Worm (Caenorhabditis elegans) whole organism, L3 larva: ENCODE measurements around the gene srh-271.
A peak's percentile ranks its signal among the peaks of the same experiment; 100 is the strongest.
"Not testable (repeated sequence)": the region's sequence is repeated elsewhere in the genome, so short reads cannot be mapped to it uniquely, and the experiment has no call there.

Experiments
- R02D3.7 ChIP-seq: fragments of 150-350 bp; optimal IDR thresholded peaks from 2 replicates; lab custom pipeline; 2014; ENCODE audit warnings: missing biosample characterization, missing genetic modification characterization
- ZK546.5 ChIP-seq: sonication (generic microtip); optimal IDR thresholded peaks from 2 replicates; lab custom pipeline; 2017; ENCODE audit warnings: missing biosample characterization, missing genetic modification characterization
- aly-2 ChIP-seq: fragments of 150-350 bp; optimal IDR thresholded peaks from 2 replicates; lab custom pipeline; 2014; ENCODE audit warnings: missing biosample characterization, missing genetic modification characterization
- ceh-28 ChIP-seq: fragments of 150-350 bp; optimal IDR thresholded peaks from 2 replicates; lab custom pipeline; 2014; ENCODE audit warnings: missing biosample characterization, missing genetic modification reagents, missing genetic modification characterization
- ceh-82 ChIP-seq: fragments of 150-350 bp; optimal IDR thresholded peaks from 2 replicates; lab custom pipeline; 2014; ENCODE audit warnings: missing biosample characterization, missing genetic modification characterization
- ceh-9 ChIP-seq: sonication (generic microtip); optimal IDR thresholded peaks from 2 replicates; lab custom pipeline; 2018; ENCODE audit warnings: missing biosample characterization, missing genetic modification characterization
- egl-5 ChIP-seq: fragments of 150-350 bp; optimal IDR thresholded peaks from 2 replicates; lab custom pipeline; 2017; ENCODE audit warnings: missing biosample characterization, missing genetic modification reagents, missing genetic modification characterization, inconsistent platforms
- elt-1 ChIP-seq: fragments of 150-350 bp; optimal IDR thresholded peaks from 2 replicates; lab custom pipeline; 2014; ENCODE audit warnings: missing biosample characterization, missing genetic modification characterization
- elt-2 ChIP-seq: sonication (generic microtip); optimal IDR thresholded peaks from 2 replicates; lab custom pipeline; 2016; ENCODE audit warnings: missing genetic modification reagents, mild to moderate bottlenecking, missing genetic modification characterization, missing compliant biosample characterization
- elt-3 ChIP-seq, 3 experiments: fragments of 150-350 bp in 1 of 3; sonication (generic microtip) in 2 of 3; optimal IDR thresholded peaks; 2 replicates in 2 of 3; 4 replicates in 1 of 3; lab custom pipeline; 2014 to 2017; ENCODE audit warnings: missing biosample characterization in 3 of 3, missing genetic modification characterization in 3 of 3
- eor-1 ChIP-seq, 2 experiments: fragments of 150-350 bp; optimal IDR thresholded peaks; 2 replicates each; lab custom pipeline; 2014 to 2018; ENCODE audit warnings: missing biosample characterization in 2 of 2, missing genetic modification characterization in 2 of 2
- fkh-10 ChIP-seq: sonication (generic microtip); optimal IDR thresholded peaks from 2 replicates; lab custom pipeline; 2017; ENCODE audit warnings: missing biosample characterization, missing genetic modification reagents, missing genetic modification characterization
- fos-1 ChIP-seq: fragments of 150-350 bp; optimal IDR thresholded peaks from 2 replicates; lab custom pipeline; 2014; ENCODE audit warnings: missing biosample characterization, missing genetic modification characterization
- hmg-11 ChIP-seq: sonication (generic microtip); optimal IDR thresholded peaks from 2 replicates; lab custom pipeline; 2016; ENCODE audit warnings: missing genetic modification characterization, missing compliant biosample characterization
- jun-1 ChIP-seq: fragments of 150-350 bp; optimal IDR thresholded peaks from 2 replicates; lab custom pipeline; 2014; ENCODE audit warnings: missing biosample characterization, missing genetic modification reagents, missing genetic modification characterization
- lin-15B ChIP-seq: fragments of 150-350 bp; optimal IDR thresholded peaks from 2 replicates; lab custom pipeline; 2014; ENCODE audit warnings: missing biosample characterization, missing genetic modification characterization
- lin-39 ChIP-seq: fragments of 150-350 bp; optimal IDR thresholded peaks from 2 replicates; lab custom pipeline; 2018; ENCODE audit warnings: missing biosample characterization, missing genetic modification reagents, missing genetic modification characterization
- lsy-12 ChIP-seq: sonication (generic microtip); optimal IDR thresholded peaks from 2 replicates; lab custom pipeline; 2016; ENCODE audit warnings: mild to moderate bottlenecking, missing genetic modification characterization, missing compliant biosample characterization
- mdl-1 ChIP-seq: fragments of 150-350 bp; optimal IDR thresholded peaks from 2 replicates; lab custom pipeline; 2014; ENCODE audit warnings: missing biosample characterization, missing genetic modification characterization
- mml-1 ChIP-seq: fragments of 150-350 bp; sonication (generic microtip); optimal IDR thresholded peaks from 3 replicates; lab custom pipeline; 2014; ENCODE audit warnings: missing biosample characterization, missing genetic modification characterization
- nfya-1 ChIP-seq: sonication (generic microtip); optimal IDR thresholded peaks from 2 replicates; lab custom pipeline; 2017; ENCODE audit warnings: missing genetic modification characterization, mild to moderate bottlenecking, missing compliant biosample characterization, antibody characterized with exemption, moderate library complexity; ENCODE audit not compliant: insufficient read depth
- nhr-11 ChIP-seq: fragments of 150-350 bp; optimal IDR thresholded peaks from 2 replicates; lab custom pipeline; 2014; ENCODE audit warnings: missing biosample characterization, missing genetic modification characterization
- nhr-12 ChIP-seq: fragments of 150-350 bp; optimal IDR thresholded peaks from 2 replicates; lab custom pipeline; 2014; ENCODE audit warnings: missing biosample characterization, missing genetic modification characterization
- nhr-23 ChIP-seq: fragments of 150-350 bp; optimal IDR thresholded peaks from 2 replicates; lab custom pipeline; 2014; ENCODE audit warnings: missing biosample characterization, missing genetic modification reagents, missing genetic modification characterization
- nhr-237 ChIP-seq: fragments of 150-350 bp; optimal IDR thresholded peaks from 2 replicates; lab custom pipeline; 2014; ENCODE audit warnings: missing biosample characterization, missing genetic modification characterization
- nhr-25 ChIP-seq: sonication (generic microtip); optimal IDR thresholded peaks from 2 replicates; lab custom pipeline; 2017; ENCODE audit warnings: missing biosample characterization, missing genetic modification characterization
- nhr-43 ChIP-seq: sonication (generic microtip); optimal IDR thresholded peaks from 2 replicates; lab custom pipeline; 2016; ENCODE audit warnings: mild to moderate bottlenecking, missing genetic modification characterization, missing compliant biosample characterization; ENCODE audit not compliant: poor library complexity, severe bottlenecking
- nhr-67 ChIP-seq: fragments of 150-350 bp; optimal IDR thresholded peaks from 2 replicates; lab custom pipeline; 2014; ENCODE audit warnings: missing biosample characterization, missing genetic modification characterization
- nhr-77 ChIP-seq: fragments of 150-350 bp; optimal IDR thresholded peaks from 2 replicates; lab custom pipeline; 2014; ENCODE audit warnings: missing biosample characterization, missing genetic modification characterization
- pha-4 ChIP-seq: fragments of 150-350 bp; optimal IDR thresholded peaks from 2 replicates; lab custom pipeline; 2014; ENCODE audit warnings: missing biosample characterization, missing genetic modification reagents, missing genetic modification characterization
- pqm-1 ChIP-seq: fragments of 150-350 bp; optimal IDR thresholded peaks from 2 replicates; lab custom pipeline; 2017; ENCODE audit warnings: missing biosample characterization, missing genetic modification characterization, inconsistent platforms
- sea-2 ChIP-seq: fragments of 150-350 bp; sonication (generic microtip); optimal IDR thresholded peaks from 4 replicates; lab custom pipeline; 2014; ENCODE audit warnings: missing biosample characterization, missing genetic modification reagents, missing genetic modification characterization
- skn-1 ChIP-seq: fragments of 150-350 bp; optimal IDR thresholded peaks from 2 replicates; lab custom pipeline; 2014; ENCODE audit warnings: missing biosample characterization, missing genetic modification characterization
- snpc-4 ChIP-seq: fragments of 150-350 bp; optimal IDR thresholded peaks from 2 replicates; lab custom pipeline; 2014; ENCODE audit warnings: missing biosample characterization, missing genetic modification characterization
- tbx-2 ChIP-seq: sonication (generic microtip); optimal IDR thresholded peaks from 2 replicates; lab custom pipeline; 2016; ENCODE audit warnings: mild to moderate bottlenecking, missing genetic modification characterization, missing compliant biosample characterization
- unc-62 ChIP-seq: fragments of 150-350 bp; sonication (generic microtip); optimal IDR thresholded peaks from 4 replicates; lab custom pipeline; 2014; ENCODE audit warnings: missing biosample characterization, missing genetic modification reagents, missing genetic modification characterization
- ztf-11 ChIP-seq: fragments of 150-350 bp; optimal IDR thresholded peaks from 2 replicates; lab custom pipeline; 2014; ENCODE audit warnings: missing biosample characterization, missing genetic modification characterization

Gene srh-271

ce11 chrV:2608352-2608751, 13.4 kb downstream of the srh-271 start, which contains the start of gene acr-17:
acr-17 (plus strand) TSS chrV:2608652.
- TF ChIP-seq nhr-11 (tag; lab: Kevin White, UChicago) (no peak), hmg-11 (tag; lab: Kevin White, UChicago) (no peak), unc-62 (GFP tag; lab: Kevin White, UChicago) (no peak), fkh-10 (GFP tag; lab: Kevin White, UChicago) (no peak), pha-4 (tag; lab: Kevin White, UChicago) (no peak), lsy-12 (tag; lab: Kevin White, UChicago) (no peak)

ce11 chrV:2603056-2603455, 18.7 kb downstream of the srh-271 start, which contains the start of gene F53E10.6:
F53E10.6 (minus strand) TSS chrV:2603063.
- TF ChIP-seq nfya-1 (tag; lab: Kevin White, UChicago) (peak; percentile 42), pqm-1 (tag; lab: Kevin White, UChicago) (no peak), lin-15B (peak; percentile 47), nhr-23 (peak; percentile 3), ceh-28 (tag; lab: Kevin White, UChicago) (no peak)
- TF ChIP-seq, all 47 proteins: peak for 3

ce11 chrV:2601817-2602216, 20.0 kb downstream of the srh-271 start:
- no peak for TF ChIP-seq fkh-10 (GFP tag; lab: Kevin White, UChicago)
- no peak for TF ChIP-seq nfya-1 (tag; lab: Kevin White, UChicago)
- no peak for TF ChIP-seq ceh-82 (tag; lab: Kevin White, UChicago)
- TF ChIP-seq ztf-11 (tag; lab: Kevin White, UChicago) = no peak

ce11 chrV:2600543-2600942, 21.2 kb downstream of the srh-271 start:
- peak; percentile 38 for TF ChIP-seq jun-1 (tag; lab: Kevin White, UChicago)
- TF ChIP-seq ceh-28 (tag; lab: Kevin White, UChicago) = peak; percentile 63
- peak; percentile 66 for TF ChIP-seq R02D3.7 (tag; lab: Kevin White, UChicago)
- peak; percentile 72 for TF ChIP-seq nfya-1 (tag; lab: Kevin White, UChicago)
- peak; percentile 32 for TF ChIP-seq skn-1 (tag; lab: Kevin White, UChicago)
- peak; percentile 64 for TF ChIP-seq nhr-43
- no peak for TF ChIP-seq sea-2
- TF ChIP-seq snpc-4 (tag; lab: Kevin White, UChicago) = peak; percentile 32
- TF ChIP-seq tbx-2 (tag; lab: Kevin White, UChicago) = peak; percentile 69
- TF ChIP-seq pha-4 (tag; lab: Kevin White, UChicago) = peak; percentile 90
- TF ChIP-seq egl-5 = no peak
- TF ChIP-seq lin-15B = peak; percentile 74
- TF ChIP-seq mdl-1 = no peak
- peak; percentile 52 for TF ChIP-seq nhr-11 (tag; lab: Kevin White, UChicago)
- TF ChIP-seq ceh-82 (tag; lab: Kevin White, UChicago) = peak; percentile 31
- TF ChIP-seq nhr-23 = peak; percentile 73
- TF ChIP-seq elt-2 (tag; lab: Kevin White, UChicago) = peak; percentile 75
- peak; percentile 72 for TF ChIP-seq lsy-12 (tag; lab: Kevin White, UChicago)
- TF ChIP-seq nhr-77 (tag; lab: Kevin White, UChicago) = no peak
- peak; percentile 54 for TF ChIP-seq hmg-11 (tag; lab: Kevin White, UChicago)
- TF ChIP-seq, all 47 proteins: peak for 16

ce11 chrV:2598830-2599229, 22.9 kb downstream of the srh-271 start, which contains the start of gene F53E10.5:
F53E10.5 (minus strand) TSS chrV:2598930.
- TF ChIP-seq ceh-9, fos-1, nhr-25 (tag; lab: Kevin White, UChicago): not testable (repeated sequence)
- TF ChIP-seq, all 47 proteins: peak for 0; not testable (repeated sequence) for 47

ce11 chrV:2595720-2596119, 26.1 kb downstream of the srh-271 start:
- TF ChIP-seq nhr-237 (tag; lab: Kevin White, UChicago) (no peak), lin-39 (tag; lab: Kevin White, UChicago) (no peak), elt-1 (tag; lab: Kevin White, UChicago) (no peak), nhr-67 (no peak), fkh-10 (GFP tag; lab: Kevin White, UChicago) (no peak), mml-1 (tag; lab: Kevin White, UChicago) (no peak), ZK546.5 (tag; lab: Kevin White, UChicago) (no peak), nfya-1 (tag; lab: Kevin White, UChicago) (no peak), eor-1 (tag; optimal IDR thresholded peaks at IDR 0.05; lab: Kevin White, UChicago) (no peak), nhr-23 (no peak), egl-5 (no peak), fos-1 (tag; lab: Kevin White, UChicago) (no peak), nhr-12 (tag; lab: Kevin White, UChicago) (no peak), aly-2 (tag; lab: Kevin White, UChicago) (no peak), ceh-82 (tag; lab: Kevin White, UChicago) (no peak), elt-3 (tag; optimal IDR thresholded peaks at IDR 0.05; lab: Kevin White, UChicago) (no peak), jun-1 (tag; lab: Kevin White, UChicago) (no peak), nhr-43 (no peak)
